Fruit fly (Drosophila melanogaster) whole organism, pupa: ENCODE measurements around the gene sesB.
A peak's percentile ranks its signal among the peaks of the same experiment; 100 is the strongest.

Source experiments
- CG13204 ChIP-seq: fragments of 200-800 bp; sonication (Bioruptor generic); optimal IDR thresholded peaks from 2 replicates; lab custom pipeline; 2018; ENCODE audit warnings: missing biosample characterization, mild to moderate bottlenecking, missing genetic modification characterization, moderate library complexity
- CG14655 ChIP-seq: fragments of 200-800 bp; sonication (Bioruptor generic); optimal IDR thresholded peaks from 3 replicates; lab custom pipeline; 2017; ENCODE audit warnings: mild to moderate bottlenecking, missing biosample characterization, missing genetic modification reagents, missing genetic modification characterization
- CG4496 ChIP-seq: fragments of 200-800 bp; sonication (Bioruptor generic); IDR thresholded peaks from 3 replicates; pipeline ENCODE4 v1.3.6; 2022; ENCODE audit warnings: missing biosample characterization, missing genetic modification characterization
- CG9948 ChIP-seq: fragments of 200-800 bp; sonication (Bioruptor generic); optimal IDR thresholded peaks from 2 replicates; lab custom pipeline; 2018; ENCODE audit warnings: missing biosample characterization, mild to moderate bottlenecking, missing genetic modification characterization, moderate library complexity
- Ets98B ChIP-seq: fragments of 200-800 bp; sonication (Bioruptor generic); IDR thresholded peaks from 2 replicates; pipeline ENCODE4 v1.3.6; 2022; ENCODE audit warnings: missing biosample characterization, missing genetic modification characterization
- Pif1A ChIP-seq: fragments of 200-800 bp; sonication (Bioruptor generic); optimal IDR thresholded peaks from 3 replicates; lab custom pipeline; 2016; ENCODE audit warnings: missing biosample characterization, missing genetic modification characterization
- Pif1B ChIP-seq: fragments of 200-800 bp; sonication (Bioruptor generic); optimal IDR thresholded peaks from 3 replicates; lab custom pipeline; 2016; ENCODE audit warnings: missing biosample characterization, missing genetic modification characterization
- Snoo ChIP-seq: fragments of 200-800 bp; sonication (Bioruptor generic); optimal IDR thresholded peaks from 3 replicates; lab custom pipeline; 2017; ENCODE audit warnings: missing biosample characterization, mild to moderate bottlenecking, missing genetic modification characterization, inconsistent platforms
- fd96Ca ChIP-seq: fragments of 200-800 bp; sonication (Bioruptor generic); IDR thresholded peaks from 3 replicates; pipeline ENCODE4 v1.3.6; 2022; ENCODE audit warnings: missing biosample characterization, missing genetic modification characterization

dm6 chrX:10767350-10768005, 19.3 kb downstream of the sesB start:
- TF ChIP-seq Snoo (tag; lab: Kevin White, UChicago) (peak; percentile 9), Ets98B (GFP tag; lab: Robert Waterston, UW) (peak; percentile 82), Pif1B (peak; percentile 63), CG13204 (GFP tag; lab: Kevin White, UChicago) (peak; percentile 74), CG9948 (tag; lab: Kevin White, UChicago) (peak; percentile 38), Pif1A (peak; percentile 73), fd96Ca (GFP tag; lab: Robert Waterston, UW) (peak; percentile 72; the same call in 1 of the 3 replicates), CG14655 (peak; percentile 81), CG4496 (peak; percentile 72)
